Worm (Caenorhabditis elegans) whole organism, L4 larva: ENCODE data around the gene ZK938.3.

Source experiments
- F49E8.2 ChIP-seq: sonication (generic microtip); optimal IDR thresholded peaks from 2 replicates; lab custom pipeline; 2016; ENCODE audit warnings: missing compliant biosample characterization, mild to moderate bottlenecking, missing genetic modification characterization, borderline replicate concordance
- dmd-6 ChIP-seq: fragments of 200-800 bp; sonication (Bioruptor generic); IDR thresholded peaks from 2 replicates; pipeline ENCODE4 v1.3.6; 2022; ENCODE audit warnings: missing genetic modification reagents, missing genetic modification characterization, missing compliant biosample characterization
- fkh-10 ChIP-seq: fragments of 150-350 bp; optimal IDR thresholded peaks from 2 replicates; lab custom pipeline; 2014; ENCODE audit warnings: missing biosample characterization, missing genetic modification reagents, missing genetic modification characterization
- hlh-30 ChIP-seq: sonication (generic microtip); optimal IDR thresholded peaks from 2 replicates; lab custom pipeline; 2017; ENCODE audit warnings: antibody characterized with exemption, mild to moderate bottlenecking, missing genetic modification characterization, missing compliant biosample characterization; ENCODE audit not compliant: insufficient read depth
- lin-15B ChIP-seq: fragments of 150-350 bp; sonication (generic microtip); optimal IDR thresholded peaks from 3 replicates; lab custom pipeline; 2014; ENCODE audit warnings: missing biosample characterization, missing genetic modification characterization
- pha-4 ChIP-seq, 2 experiments: fragments of 150-350 bp in 1 of 2; fragments of 200-800 bp in 1 of 2; sonication (Bioruptor generic) in 1 of 2; IDR thresholded peaks in 1 of 2; optimal IDR thresholded peaks in 1 of 2; 2 replicates each; pipeline versions ENCODE4 v1.3.6 to Lab custom; 2014 to 2022; ENCODE audit warnings: missing genetic modification characterization in 2 of 2, missing genetic modification reagents in 2 of 2, missing biosample characterization in 1 of 2, missing compliant biosample characterization in 1 of 2
- spr-3 ChIP-seq: fragments of 200-800 bp; sonication (Bioruptor generic); optimal IDR thresholded peaks from 2 replicates; lab custom pipeline; 2018; ENCODE audit warnings: mild to moderate bottlenecking, missing genetic modification characterization, missing compliant biosample characterization

DNA sequence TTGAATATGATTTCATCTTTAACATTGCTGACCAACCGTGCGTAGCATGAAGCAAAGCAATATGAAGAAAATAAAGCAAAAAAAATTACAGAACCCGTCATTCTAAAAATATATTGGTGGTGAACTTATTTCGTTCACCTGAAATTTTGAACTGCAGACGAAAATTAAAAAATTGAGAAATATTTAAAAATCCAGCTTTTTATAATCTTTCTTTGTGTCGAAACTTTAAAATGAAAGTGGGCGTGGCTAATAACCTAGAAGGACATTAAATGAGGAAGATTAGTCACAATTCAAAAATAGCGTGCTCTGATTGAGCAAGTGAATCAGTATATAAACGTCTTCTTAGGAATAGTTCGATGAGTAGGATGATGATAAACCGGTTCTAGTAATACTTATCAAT, 15.7 kb upstream of the ZK938.3 start, which contains the start of gene old-2:
- TF ChIP-seq F49E8.2 (tag; lab: Kevin White, UChicago) (no peak), dmd-6 (no peak), fkh-10 (GFP tag; lab: Kevin White, UChicago) (no peak), lin-15B (tag; lab: Kevin White, UChicago) (no peak), spr-3 (GFP tag; lab: Kevin White, UChicago) (no peak), pha-4 (GFP tag; IDR thresholded peaks at IDR 0.05; lab: Robert Waterston, UW) (no peak), pha-4 (tag; optimal IDR thresholded peaks at IDR 0.05; lab: Kevin White, UChicago) (no peak), hlh-30 (tag; lab: Kevin White, UChicago) (no peak)
